Fruit fly (Drosophila melanogaster) whole organism, embryonic: ENCODE measurements around the gene CG14440.
A peak's percentile ranks its signal among the peaks of the same experiment; 100 is the strongest.

Experiments
- Ada2b ChIP-seq: fragments of 200-800 bp; sonication (Bioruptor generic); IDR thresholded peaks from 2 replicates; pipeline ENCODE4 v1.3.6; 2022; ENCODE audit warnings: missing biosample characterization, missing genetic modification characterization
- Antp ChIP-seq: fragments of 200-800 bp; sonication (Bioruptor generic); optimal IDR thresholded peaks from 3 replicates; lab custom pipeline; 2016; ENCODE audit warnings: missing biosample characterization, missing genetic modification characterization
- BEAF-32 ChIP-seq: fragments of 200-800 bp; sonication (Bioruptor generic); optimal IDR thresholded peaks from 3 replicates; lab custom pipeline; 2017; ENCODE audit warnings: missing biosample characterization, missing genetic modification characterization, mild to moderate bottlenecking, moderate library complexity, missing genetic modification reagents
- CG13624 ChIP-seq: fragments of 200-800 bp; sonication (Bioruptor generic); optimal IDR thresholded peaks from 2 replicates; lab custom pipeline; 2016; ENCODE audit warnings: missing biosample characterization, missing genetic modification characterization
- CG13894 ChIP-seq: fragments of 200-800 bp; sonication (Bioruptor generic); optimal IDR thresholded peaks from 3 replicates; lab custom pipeline; 2018; ENCODE audit warnings: missing biosample characterization, mild to moderate bottlenecking, missing genetic modification characterization, moderate library complexity
- CG14441 ChIP-seq: fragments of 200-800 bp; sonication (Bioruptor generic); IDR thresholded peaks from 2 replicates; pipeline ENCODE4 v1.3.6; 2022; ENCODE audit warnings: missing biosample characterization, missing genetic modification characterization
- CG14710 ChIP-seq: fragments of 200-800 bp; sonication (Bioruptor generic); optimal IDR thresholded peaks from 3 replicates; lab custom pipeline; 2019; ENCODE audit warnings: missing biosample characterization, mild to moderate bottlenecking, missing genetic modification characterization, moderate library complexity
- CG1602 ChIP-seq: fragments of 200-800 bp; sonication (Bioruptor generic); optimal IDR thresholded peaks from 3 replicates; lab custom pipeline; 2016; ENCODE audit warnings: missing biosample characterization, missing genetic modification characterization
- CG17385 ChIP-seq: fragments of 200-800 bp; sonication (Bioruptor generic); optimal IDR thresholded peaks from 3 replicates; lab custom pipeline; 2018; ENCODE audit warnings: missing biosample characterization, mild to moderate bottlenecking, missing genetic modification characterization
- CG18262 ChIP-seq: fragments of 200-800 bp; optimal IDR thresholded peaks from 3 replicates; lab custom pipeline; 2019; ENCODE audit warnings: missing biosample characterization, mild to moderate bottlenecking, missing genetic modification characterization, moderate library complexity
- CG1832 ChIP-seq: fragments of 200-800 bp; sonication (Bioruptor generic); optimal IDR thresholded peaks from 2 replicates; lab custom pipeline; 2017; ENCODE audit warnings: missing biosample characterization, mild to moderate bottlenecking, missing genetic modification characterization, inconsistent platforms
- CG30020 ChIP-seq: fragments of 200-800 bp; optimal IDR thresholded peaks from 2 replicates; lab custom pipeline; 2019; ENCODE audit warnings: missing biosample characterization, mild to moderate bottlenecking, missing genetic modification characterization, moderate library complexity
- CG3847 ChIP-seq: fragments of 200-800 bp; sonication (Bioruptor generic); IDR thresholded peaks from 2 replicates; pipeline ENCODE4 v1.3.6; 2022; ENCODE audit warnings: missing biosample characterization, missing genetic modification characterization
- CG9727 ChIP-seq: fragments of 200-800 bp; sonication (Bioruptor generic); optimal IDR thresholded peaks from 3 replicates; lab custom pipeline; 2017; ENCODE audit warnings: missing biosample characterization, mild to moderate bottlenecking, missing genetic modification characterization
- CG9932 ChIP-seq: fragments of 200-800 bp; sonication (Bioruptor generic); IDR thresholded peaks from 2 replicates; pipeline ENCODE4 v1.3.6; 2022; ENCODE audit warnings: missing biosample characterization, missing genetic modification characterization
- Chrac-16 ChIP-seq: fragments of 200-800 bp; sonication (Bioruptor generic); optimal IDR thresholded peaks from 3 replicates; lab custom pipeline; 2016; ENCODE audit warnings: missing biosample characterization, missing genetic modification characterization
- E2f2 ChIP-seq: fragments of 200-800 bp; sonication (Bioruptor generic); IDR thresholded peaks from 2 replicates; pipeline ENCODE4 v1.3.6; 2022; ENCODE audit warnings: missing biosample characterization, missing genetic modification characterization
- ERR ChIP-seq: fragments of 200-800 bp; sonication (Bioruptor generic); optimal IDR thresholded peaks from 2 replicates; lab custom pipeline; 2016; ENCODE audit warnings: missing biosample characterization, missing genetic modification characterization
- Fer2 ChIP-seq: fragments of 200-800 bp; sonication (Bioruptor generic); optimal IDR thresholded peaks from 2 replicates; lab custom pipeline; 2018; ENCODE audit warnings: missing biosample characterization, mild to moderate bottlenecking, missing genetic modification characterization, moderate library complexity
- HLH3B ChIP-seq: fragments of 200-800 bp; sonication (Bioruptor generic); IDR thresholded peaks from 2 replicates; pipeline ENCODE4 v1.3.6; 2022; ENCODE audit warnings: missing biosample characterization, missing genetic modification characterization
- HmgZ ChIP-seq: fragments of 200-800 bp; sonication (Bioruptor generic); optimal IDR thresholded peaks from 2 replicates; lab custom pipeline; 2018; ENCODE audit warnings: missing biosample characterization, mild to moderate bottlenecking, missing genetic modification characterization
- Hr3 ChIP-seq: fragments of 200-800 bp; sonication (Bioruptor generic); optimal IDR thresholded peaks from 3 replicates; lab custom pipeline; 2016; ENCODE audit warnings: missing biosample characterization, missing genetic modification characterization
- Lhr ChIP-seq: fragments of 200-800 bp; sonication (Bioruptor generic); optimal IDR thresholded peaks from 3 replicates; lab custom pipeline; 2017; ENCODE audit warnings: mild to moderate bottlenecking, missing biosample characterization, missing genetic modification reagents, missing genetic modification characterization
- Lpt ChIP-seq: fragments of >200 bp; optimal IDR thresholded peaks from 2 replicates; lab custom pipeline; 2018; ENCODE audit warnings: missing biosample characterization, missing genetic modification characterization
- Med ChIP-seq: fragments of 200-800 bp; sonication (Bioruptor generic); peaks from one replicate; lab custom pipeline; 2016; ENCODE audit warnings: missing biosample characterization, missing genetic modification characterization, mild to moderate bottlenecking, inconsistent platforms, moderate library complexity
- Meics ChIP-seq: fragments of 200-800 bp; sonication (Bioruptor generic); optimal IDR thresholded peaks from 2 replicates; lab custom pipeline; 2017; ENCODE audit warnings: missing biosample characterization, mild to moderate bottlenecking, missing genetic modification characterization
- Myb ChIP-seq: fragments of 200-800 bp; sonication (Bioruptor generic); optimal IDR thresholded peaks from 2 replicates; lab custom pipeline; 2016; ENCODE audit warnings: missing biosample characterization, missing genetic modification characterization
- NFAT ChIP-seq: fragments of 200-800 bp; sonication (Bioruptor generic); IDR thresholded peaks from 2 replicates; pipeline ENCODE4 v1.3.6; 2022; ENCODE audit warnings: missing biosample characterization, missing genetic modification characterization
- NK7.1 ChIP-seq: fragments of 200-800 bp; sonication (Bioruptor generic); optimal IDR thresholded peaks from 3 replicates; lab custom pipeline; 2016; ENCODE audit warnings: missing biosample characterization, missing genetic modification characterization
- Rfx ChIP-seq: fragments of 200-800 bp; sonication (Bioruptor generic); IDR thresholded peaks from 2 replicates; pipeline ENCODE4 v1.3.6; 2022; ENCODE audit warnings: missing biosample characterization, missing genetic modification characterization
- TFAM ChIP-seq: fragments of 200-800 bp; sonication (Bioruptor generic); optimal IDR thresholded peaks from 2 replicates; lab custom pipeline; 2017; ENCODE audit warnings: missing biosample characterization, missing genetic modification characterization, inconsistent platforms
- Xbp1 ChIP-seq: fragments of 200-800 bp; sonication (Bioruptor generic); optimal IDR thresholded peaks from 3 replicates; lab custom pipeline; 2016; ENCODE audit warnings: missing biosample characterization, mild to moderate bottlenecking, missing genetic modification characterization
- bcd ChIP-seq: fragments of 200-800 bp; sonication (Bioruptor generic); optimal IDR thresholded peaks from 2 replicates; lab custom pipeline; 2017; ENCODE audit warnings: missing biosample characterization, mild to moderate bottlenecking, missing genetic modification characterization
- dati ChIP-seq: fragments of 200-800 bp; sonication (Bioruptor generic); IDR thresholded peaks from 2 replicates; pipeline ENCODE4 v1.3.6; 2022; ENCODE audit warnings: missing biosample characterization, missing genetic modification characterization
- dmrt99B ChIP-seq: fragments of 200-800 bp; sonication (Bioruptor generic); optimal IDR thresholded peaks from 2 replicates; lab custom pipeline; 2018; ENCODE audit warnings: missing biosample characterization, mild to moderate bottlenecking, missing genetic modification characterization, moderate library complexity
- dysf ChIP-seq: fragments of 200-800 bp; sonication (Bioruptor generic); IDR thresholded peaks from 3 replicates; pipeline ENCODE4 v1.3.6; 2022; ENCODE audit warnings: missing biosample characterization, missing genetic modification characterization
- fd3F ChIP-seq: fragments of 200-800 bp; sonication (Bioruptor generic); optimal IDR thresholded peaks from 2 replicates; lab custom pipeline; 2018; ENCODE audit warnings: missing biosample characterization, mild to moderate bottlenecking, missing genetic modification characterization, moderate library complexity
- ftz-f1 ChIP-seq: fragments of 200-800 bp; sonication (Bioruptor generic); optimal IDR thresholded peaks from 2 replicates; lab custom pipeline; 2016; ENCODE audit warnings: missing biosample characterization, missing genetic modification characterization
- hkb ChIP-seq, 2 experiments: fragments of 200-800 bp in 1 of 2; fragments of >200 bp in 1 of 2; sonication (Bioruptor generic) in 1 of 2; IDR thresholded peaks in 1 of 2; optimal IDR thresholded peaks in 1 of 2; 2 replicates each; pipeline versions ENCODE4 v1.3.6 to Lab custom; 2017 to 2022; ENCODE audit warnings: missing biosample characterization in 1 of 2, missing genetic modification characterization in 1 of 2
- luna ChIP-seq: fragments of 200-800 bp; sonication (Bioruptor generic); optimal IDR thresholded peaks from 2 replicates; lab custom pipeline; 2016; ENCODE audit warnings: missing biosample characterization, missing genetic modification characterization
- org-1 ChIP-seq: fragments of 200-800 bp; sonication (Bioruptor generic); optimal IDR thresholded peaks from 2 replicates; lab custom pipeline; 2017; ENCODE audit warnings: missing biosample characterization, missing genetic modification characterization
- phol ChIP-seq: fragments of 200-800 bp; sonication (Bioruptor generic); optimal IDR thresholded peaks from 3 replicates; lab custom pipeline; 2018; ENCODE audit warnings: missing biosample characterization, mild to moderate bottlenecking, missing genetic modification characterization, moderate library complexity
- pzg ChIP-seq: fragments of 200-800 bp; sonication (Bioruptor generic); optimal IDR thresholded peaks from 3 replicates; lab custom pipeline; 2018; ENCODE audit warnings: missing biosample characterization, mild to moderate bottlenecking, missing genetic modification characterization, moderate library complexity
- salm ChIP-seq: fragments of 200-800 bp; sonication (Bioruptor generic); optimal IDR thresholded peaks from 2 replicates; lab custom pipeline; 2018; ENCODE audit warnings: missing biosample characterization, mild to moderate bottlenecking, missing genetic modification characterization
- scrt ChIP-seq: fragments of 200-800 bp; sonication (Bioruptor generic); optimal IDR thresholded peaks from 2 replicates; lab custom pipeline; 2018; ENCODE audit warnings: missing biosample characterization, mild to moderate bottlenecking, missing genetic modification characterization, moderate library complexity
- slp2 ChIP-seq: fragments of 200-800 bp; sonication (Bioruptor generic); optimal IDR thresholded peaks from 2 replicates; lab custom pipeline; 2016; ENCODE audit warnings: missing biosample characterization, missing genetic modification characterization
- ssp ChIP-seq: fragments of 200-800 bp; sonication (Bioruptor generic); IDR thresholded peaks from 2 replicates; pipeline ENCODE4 v1.3.6; 2022; ENCODE audit warnings: missing biosample characterization, missing genetic modification characterization
- tin ChIP-seq: fragments of 200-800 bp; sonication (Bioruptor generic); optimal IDR thresholded peaks from 3 replicates; lab custom pipeline; 2016; ENCODE audit warnings: missing biosample characterization, missing genetic modification characterization
- twi ChIP-seq: fragments of 200-800 bp; optimal IDR thresholded peaks from 2 replicates; lab custom pipeline; 2019; ENCODE audit warnings: missing biosample characterization, mild to moderate bottlenecking, missing genetic modification characterization, moderate library complexity
- tx ChIP-seq: fragments of 200-800 bp; sonication (Bioruptor generic); optimal IDR thresholded peaks from 2 replicates; lab custom pipeline; 2016; ENCODE audit warnings: missing biosample characterization, missing genetic modification characterization
- unpg ChIP-seq: fragments of 200-800 bp; sonication (Bioruptor generic); optimal IDR thresholded peaks from 3 replicates; lab custom pipeline; 2018; ENCODE audit warnings: missing biosample characterization, mild to moderate bottlenecking, missing genetic modification characterization, moderate library complexity

CG14440 gene

DNA sequence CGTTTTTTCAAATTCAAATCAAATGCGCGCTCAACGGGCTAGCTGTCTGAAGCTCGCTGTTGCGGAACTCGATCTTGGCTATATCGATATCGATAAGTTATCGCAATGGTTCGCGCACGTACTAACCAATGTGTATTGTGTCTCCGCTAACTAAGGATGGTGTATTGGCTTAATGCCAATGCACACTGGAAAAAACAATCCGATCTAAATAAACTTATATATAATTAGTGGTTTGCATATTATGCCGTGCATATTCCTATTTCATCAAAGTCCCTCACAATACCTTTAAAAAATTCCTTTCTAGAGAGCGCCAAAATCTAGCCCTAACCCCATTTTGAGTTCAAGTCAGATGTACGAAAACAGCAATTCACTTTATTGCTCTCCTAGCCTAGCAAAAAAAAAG lies 42.8 kb upstream of the CG14440 start (continued):
- TF ChIP-seq BEAF-32 (GFP tag; lab: Kevin White, UChicago) (peak; percentile 78), CG14441 (GFP tag; lab: Robert Waterston, UW) (peak; percentile 80), CG9727 (peak; percentile 13), E2f2 (GFP tag; lab: Robert Waterston, UW) (peak; percentile 99), HLH3B (peak; percentile 53), ssp (GFP tag; lab: Robert Waterston, UW) (no peak), Hr3 (GFP tag; lab: Kevin White, UChicago) (peak; percentile 15), Antp (GFP tag; lab: Kevin White, UChicago) (peak; percentile 33), phol (tag; lab: Kevin White, UChicago) (peak; percentile 48), tin (GFP tag; lab: Kevin White, UChicago) (peak; percentile 44), unpg (GFP tag; lab: Kevin White, UChicago) (peak; percentile 50), CG1602 (GFP tag; lab: Kevin White, UChicago) (no peak), Rfx (GFP tag; lab: Robert Waterston, UW) (peak; percentile 74), ERR (no peak), Fer2 (tag; lab: Kevin White, UChicago) (no peak), Meics (GFP tag; lab: Kevin White, UChicago) (peak; percentile 56), fd3F (peak; percentile 4), bcd (GFP tag; lab: Kevin White, UChicago) (peak; percentile 40), tx (GFP tag; lab: Kevin White, UChicago) (no peak), Myb (GFP tag; lab: Kevin White, UChicago) (peak; percentile 94), Chrac-16 (GFP tag; lab: Kevin White, UChicago) (peak; percentile 19), NFAT (GFP tag; lab: Robert Waterston, UW) (peak; percentile 52; the same call in 1 of the 2 replicates), Xbp1 (GFP tag; lab: Kevin White, UChicago) (peak; percentile 61), NK7.1 (GFP tag; lab: Kevin White, UChicago) (no peak), Med (GFP tag; lab: Kevin White, UChicago) (peak; percentile 95), Ada2b (GFP tag; lab: Robert Waterston, UW) (peak; percentile 48), Lpt (no peak), slp2 (GFP tag; lab: Kevin White, UChicago) (no peak), luna (GFP tag; lab: Kevin White, UChicago) (no peak), CG13894 (tag; lab: Kevin White, UChicago) (peak; percentile 66), org-1 (GFP tag; lab: Kevin White, UChicago) (peak; percentile 12), dmrt99B (tag; lab: Kevin White, UChicago) (peak; percentile 17), CG3847 (GFP tag; lab: Robert Waterston, UW) (peak; percentile 66), Lhr (GFP tag; lab: Kevin White, UChicago) (peak; percentile 84), HmgZ (peak; percentile 82), CG18262 (tag; lab: Kevin White, UChicago) (peak; percentile 24), twi (tag; lab: Kevin White, UChicago) (no peak), dysf (GFP tag; lab: Robert Waterston, UW) (peak; percentile 67), CG13624 (GFP tag; lab: Kevin White, UChicago) (peak; percentile 52), scrt (GFP tag; lab: Kevin White, UChicago) (no peak), CG30020 (tag; lab: Kevin White, UChicago) (peak; percentile 0), salm (tag; lab: Kevin White, UChicago) (no peak), ftz-f1 (peak; percentile 18), TFAM (GFP tag; lab: Kevin White, UChicago) (no peak), CG1832 (GFP tag; lab: Kevin White, UChicago) (no peak), CG17385 (peak; percentile 32), hkb (optimal IDR thresholded peaks at IDR 0.05; lab: Kevin White, UChicago) (no peak), hkb (GFP tag; IDR thresholded peaks at IDR 0.05; lab: Robert Waterston, UW) (peak; percentile 67), CG14710 (tag; lab: Kevin White, UChicago) (peak; percentile 67), pzg (peak; percentile 95), CG9932 (GFP tag; lab: Robert Waterston, UW) (peak; percentile 81), dati (no peak)
